Fruit fly (Drosophila melanogaster) whole organism, embryonic: ENCODE results near the gene Rpn2.

ENCODE experiments used
- B-H1 ChIP-seq: fragments of 200-800 bp; sonication (Bioruptor generic); IDR thresholded peaks from 3 replicates; pipeline ENCODE4 v1.3.6; 2022; ENCODE audit warnings: missing biosample characterization, missing genetic modification characterization
- CG10366 ChIP-seq: fragments of 200-800 bp; sonication (Bioruptor generic); IDR thresholded peaks from 2 replicates; pipeline ENCODE4 v1.3.6; 2022; ENCODE audit warnings: missing biosample characterization, missing genetic modification characterization
- CG10543 ChIP-seq: fragments of 200-800 bp; sonication (Bioruptor generic); optimal IDR thresholded peaks from 3 replicates; lab custom pipeline; 2017; ENCODE audit warnings: missing biosample characterization, mild to moderate bottlenecking, missing genetic modification characterization, moderate library complexity
- CG10565 ChIP-seq: fragments of 200-800 bp; sonication (Bioruptor generic); optimal IDR thresholded peaks from 3 replicates; lab custom pipeline; 2016; ENCODE audit warnings: missing biosample characterization, mild to moderate bottlenecking, missing genetic modification characterization
- CG10979 ChIP-seq: fragments of 200-800 bp; sonication (Bioruptor generic); optimal IDR thresholded peaks from 2 replicates; lab custom pipeline; 2018; ENCODE audit warnings: missing biosample characterization, mild to moderate bottlenecking, missing genetic modification characterization, moderate library complexity
- CG12071 ChIP-seq: fragments of 200-800 bp; sonication (Bioruptor generic); optimal IDR thresholded peaks from 3 replicates; lab custom pipeline; 2018; ENCODE audit warnings: missing biosample characterization, mild to moderate bottlenecking, missing genetic modification characterization
- CG12744 ChIP-seq: fragments of 200-800 bp; sonication (Bioruptor generic); optimal IDR thresholded peaks from 2 replicates; lab custom pipeline; 2016; ENCODE audit warnings: missing biosample characterization, missing genetic modification characterization
- CG15269 ChIP-seq: fragments of 200-800 bp; sonication (Bioruptor generic); optimal IDR thresholded peaks from 2 replicates; lab custom pipeline; 2018; ENCODE audit warnings: missing biosample characterization, mild to moderate bottlenecking, missing genetic modification characterization, moderate library complexity
- CG3065 ChIP-seq: fragments of 200-800 bp; sonication (Bioruptor generic); optimal IDR thresholded peaks from 2 replicates; lab custom pipeline; 2016; ENCODE audit warnings: missing biosample characterization, missing genetic modification characterization
- CG33213 ChIP-seq: fragments of 200-800 bp; sonication (Bioruptor generic); optimal IDR thresholded peaks from 3 replicates; lab custom pipeline; 2016; ENCODE audit warnings: missing biosample characterization, missing genetic modification characterization
- CG34224 ChIP-seq: fragments of 200-800 bp; sonication (Bioruptor generic); IDR thresholded peaks from 3 replicates; pipeline ENCODE4 v1.3.6; 2022; ENCODE audit warnings: missing biosample characterization, missing genetic modification characterization; ENCODE audit not compliant: partially characterized antibody
- CG43689 ChIP-seq: fragments of 200-800 bp; sonication (Bioruptor generic); IDR thresholded peaks from 2 replicates; pipeline ENCODE4 v1.3.6; 2022; ENCODE audit warnings: missing biosample characterization, missing genetic modification characterization
- CG4404 ChIP-seq: fragments of 200-800 bp; sonication (Bioruptor generic); IDR thresholded peaks from 2 replicates; pipeline ENCODE4 v1.3.6; 2022; ENCODE audit warnings: missing biosample characterization, missing genetic modification characterization
- CG4820 ChIP-seq: fragments of 200-800 bp; sonication (Bioruptor generic); optimal IDR thresholded peaks from 3 replicates; lab custom pipeline; 2016; ENCODE audit warnings: missing biosample characterization, missing genetic modification characterization
- CG5953 ChIP-seq: fragments of 200-800 bp; sonication (Bioruptor generic); IDR thresholded peaks from 2 replicates; pipeline ENCODE4 v1.3.6; 2022; ENCODE audit warnings: missing biosample characterization, missing genetic modification characterization
- CG6765 ChIP-seq: fragments of 200-800 bp; sonication (Bioruptor generic); optimal IDR thresholded peaks from 3 replicates; lab custom pipeline; 2017; ENCODE audit warnings: missing biosample characterization, mild to moderate bottlenecking, missing genetic modification characterization
- CG6854 ChIP-seq: fragments of 200-800 bp; sonication (Bioruptor generic); optimal IDR thresholded peaks from 3 replicates; lab custom pipeline; 2017; ENCODE audit warnings: missing biosample characterization, mild to moderate bottlenecking, missing genetic modification characterization
- CG8478 ChIP-seq: fragments of >200 bp; optimal IDR thresholded peaks from 2 replicates; lab custom pipeline; 2018
- CG8924 ChIP-seq: fragments of 200-800 bp; optimal IDR thresholded peaks from 3 replicates; lab custom pipeline; 2019; ENCODE audit warnings: missing biosample characterization, mild to moderate bottlenecking, missing genetic modification characterization, moderate library complexity
- D ChIP-seq, 2 experiments: fragments of 200-800 bp in 1 of 2; fragments of >200 bp in 1 of 2; sonication (Bioruptor generic) in 1 of 2; optimal IDR thresholded peaks; 2 replicates in 1 of 2; 3 replicates in 1 of 2; lab custom pipeline; 2017; ENCODE audit warnings: mild to moderate bottlenecking in 1 of 2, missing biosample characterization in 1 of 2, missing genetic modification characterization in 1 of 2, missing genetic modification reagents in 1 of 2
- Dad ChIP-seq: fragments of 200-800 bp; sonication (Bioruptor generic); optimal IDR thresholded peaks from 3 replicates; lab custom pipeline; 2016; ENCODE audit warnings: missing biosample characterization, missing genetic modification characterization
- E2f1 ChIP-seq: fragments of 200-800 bp; sonication (Bioruptor generic); IDR thresholded peaks from 2 replicates; pipeline ENCODE4 v1.3.6; 2022; ENCODE audit warnings: missing biosample characterization, missing genetic modification characterization
- Eip74EF ChIP-seq, 2 experiments: fragments of 200-800 bp in 1 of 2; fragments of >200 bp in 1 of 2; sonication (Bioruptor generic) in 1 of 2; optimal IDR thresholded peaks; 2 replicates each; lab custom pipeline; 2017 to 2019; ENCODE audit warnings: missing biosample characterization in 2 of 2, missing genetic modification characterization in 2 of 2, mild to moderate bottlenecking in 1 of 2, moderate library complexity in 1 of 2
- Gug ChIP-seq: fragments of 200-800 bp; sonication (Bioruptor generic); IDR thresholded peaks from 4 replicates; pipeline ENCODE4 v1.3.6; 2022; ENCODE audit warnings: missing biosample characterization, missing genetic modification characterization
- H15 ChIP-seq: fragments of 200-800 bp; sonication (Bioruptor generic); IDR thresholded peaks from 3 replicates; pipeline ENCODE4 v1.3.6; 2022; ENCODE audit warnings: missing biosample characterization, missing genetic modification characterization
- H2.0 ChIP-seq: fragments of 200-800 bp; sonication (Bioruptor generic); IDR thresholded peaks from 2 replicates; pipeline ENCODE4 v1.3.6; 2022; ENCODE audit warnings: missing biosample characterization, missing genetic modification characterization
- HLH4C ChIP-seq: fragments of 200-800 bp; sonication (Bioruptor generic); IDR thresholded peaks from 3 replicates; pipeline ENCODE4 v1.3.6; 2022; ENCODE audit warnings: missing biosample characterization, missing genetic modification characterization; ENCODE audit not compliant: partially characterized antibody
- Lim3 ChIP-seq: fragments of 200-800 bp; sonication (Bioruptor generic); IDR thresholded peaks from 2 replicates; pipeline ENCODE4 v1.3.6; 2022; ENCODE audit warnings: missing biosample characterization, missing genetic modification characterization
- MBD-R2 ChIP-seq: fragments of 200-800 bp; sonication (Bioruptor generic); IDR thresholded peaks from 2 replicates; pipeline ENCODE4 v1.3.6; 2022; ENCODE audit warnings: missing biosample characterization, missing genetic modification characterization
- NK7.1 ChIP-seq: fragments of 200-800 bp; sonication (Bioruptor generic); optimal IDR thresholded peaks from 3 replicates; lab custom pipeline; 2016; ENCODE audit warnings: missing biosample characterization, missing genetic modification characterization
- Neu2 ChIP-seq: fragments of 200-800 bp; sonication (Bioruptor generic); optimal IDR thresholded peaks from 3 replicates; lab custom pipeline; 2016; ENCODE audit warnings: missing biosample characterization, missing genetic modification characterization, borderline replicate concordance
- Rfx ChIP-seq: fragments of 200-800 bp; sonication (Bioruptor generic); IDR thresholded peaks from 2 replicates; pipeline ENCODE4 v1.3.6; 2022; ENCODE audit warnings: missing biosample characterization, missing genetic modification characterization
- Sox100B ChIP-seq: fragments of 200-800 bp; sonication (Bioruptor generic); optimal IDR thresholded peaks from 3 replicates; lab custom pipeline; 2018; ENCODE audit warnings: missing biosample characterization, mild to moderate bottlenecking, missing genetic modification characterization
- Spps ChIP-seq: fragments of 200-800 bp; sonication (Bioruptor generic); optimal IDR thresholded peaks from 2 replicates; lab custom pipeline; 2018; ENCODE audit warnings: missing biosample characterization, mild to moderate bottlenecking, missing genetic modification characterization
- al ChIP-seq: fragments of 200-800 bp; sonication (Bioruptor generic); IDR thresholded peaks from 2 replicates; pipeline ENCODE4 v1.3.6; 2022; ENCODE audit warnings: missing biosample characterization, missing genetic modification characterization
- amos ChIP-seq: fragments of 200-800 bp; sonication (Bioruptor generic); IDR thresholded peaks from 2 replicates; pipeline ENCODE4 v1.3.6; 2022; ENCODE audit warnings: missing biosample characterization, missing genetic modification characterization; ENCODE audit not compliant: partially characterized antibody
- ap ChIP-seq: fragments of 200-800 bp; sonication (Bioruptor generic); IDR thresholded peaks from 2 replicates; pipeline ENCODE4 v1.3.6; 2022; ENCODE audit warnings: missing biosample characterization, missing genetic modification characterization
- cato ChIP-seq: fragments of 200-800 bp; sonication (Bioruptor generic); optimal IDR thresholded peaks from 2 replicates; lab custom pipeline; 2016; ENCODE audit warnings: missing biosample characterization, missing genetic modification characterization, borderline replicate concordance
- dimm ChIP-seq: fragments of 200-800 bp; sonication (Bioruptor generic); IDR thresholded peaks from 2 replicates; pipeline ENCODE4 v1.3.6; 2022; ENCODE audit warnings: missing biosample characterization, missing genetic modification characterization
- fd102C ChIP-seq: fragments of 200-800 bp; sonication (Bioruptor generic); optimal IDR thresholded peaks from 2 replicates; lab custom pipeline; 2018; ENCODE audit warnings: missing biosample characterization, mild to moderate bottlenecking, missing genetic modification characterization, moderate library complexity
- grau ChIP-seq: fragments of 200-800 bp; optimal IDR thresholded peaks from 3 replicates; lab custom pipeline; 2019; ENCODE audit warnings: missing biosample characterization, mild to moderate bottlenecking, missing genetic modification characterization, moderate library complexity
- gro ChIP-seq: fragments of 200-800 bp; sonication (Bioruptor generic); optimal IDR thresholded peaks from 2 replicates; lab custom pipeline; 2016; ENCODE audit warnings: missing biosample characterization, missing genetic modification characterization
- h ChIP-seq: fragments of >200 bp; optimal IDR thresholded peaks from 2 replicates; lab custom pipeline; 2017
- inv ChIP-seq: fragments of 200-800 bp; sonication (Bioruptor generic); IDR thresholded peaks from 2 replicates; pipeline ENCODE4 v1.3.6; 2022; ENCODE audit warnings: missing biosample characterization, missing genetic modification characterization; ENCODE audit not compliant: partially characterized antibody
- kay ChIP-seq: fragments of 200-800 bp; sonication (Bioruptor generic); optimal IDR thresholded peaks from 2 replicates; lab custom pipeline; 2016; ENCODE audit warnings: missing biosample characterization, missing genetic modification characterization
- oc ChIP-seq: fragments of 200-800 bp; sonication (Bioruptor generic); optimal IDR thresholded peaks from 2 replicates; lab custom pipeline; 2018; ENCODE audit warnings: missing biosample characterization, mild to moderate bottlenecking, missing genetic modification characterization, moderate library complexity
- prd ChIP-seq, 3 experiments: fragments of >200 bp in 2 of 3; fragments of 200-800 bp in 1 of 3; sonication (Bioruptor generic) in 1 of 3; optimal IDR thresholded peaks in 2 of 3; IDR thresholded peaks in 1 of 3; 2 replicates in 2 of 3; 3 replicates in 1 of 3; pipeline versions ENCODE4 v1.3.6 to Lab custom; 2017 to 2022; ENCODE audit warnings: missing biosample characterization in 1 of 3, missing genetic modification characterization in 1 of 3
- ro ChIP-seq: fragments of 200-800 bp; sonication (Bioruptor generic); IDR thresholded peaks from 2 replicates; pipeline ENCODE4 v1.3.6; 2022; ENCODE audit warnings: missing biosample characterization, missing genetic modification characterization
- row ChIP-seq: fragments of 200-800 bp; sonication (Bioruptor generic); IDR thresholded peaks from 3 replicates; pipeline ENCODE4 v1.3.6; 2022; ENCODE audit warnings: missing biosample characterization, missing genetic modification characterization
- sqz ChIP-seq: fragments of 200-800 bp; sonication (Bioruptor generic); optimal IDR thresholded peaks from 3 replicates; lab custom pipeline; 2018; ENCODE audit warnings: missing biosample characterization, mild to moderate bottlenecking, missing genetic modification characterization
- unpg ChIP-seq: fragments of 200-800 bp; sonication (Bioruptor generic); optimal IDR thresholded peaks from 3 replicates; lab custom pipeline; 2018; ENCODE audit warnings: missing biosample characterization, mild to moderate bottlenecking, missing genetic modification characterization, moderate library complexity

Gene Rpn2

dm6 chr3R:29148072-29148471, 5.3 kb upstream of the Rpn2 start, which contains the start of the genes CG11882 and Pglym78 (continued):
- TF ChIP-seq ro (GFP tag; lab: Robert Waterston, UW), result no peak
- TF ChIP-seq CG4404 (GFP tag; lab: Robert Waterston, UW), result no peak
- TF ChIP-seq unpg (GFP tag; lab: Kevin White, UChicago), result no peak
- TF ChIP-seq MBD-R2 (GFP tag; lab: Robert Waterston, UW), result peak; percentile 95
- TF ChIP-seq CG12744 (GFP tag; lab: Kevin White, UChicago), result peak; percentile 23
- TF ChIP-seq CG5953, result no peak
- no peak for TF ChIP-seq prd (optimal IDR thresholded peaks at IDR 0.05; lab: Kevin White, UChicago)
- TF ChIP-seq prd (GFP tag; IDR thresholded peaks at IDR 0.05; lab: Robert Waterston, UW), result peak; percentile 33; the same call in 1 of the 3 replicates
- no peak for TF ChIP-seq sqz
- TF ChIP-seq row (GFP tag; lab: Robert Waterston, UW), result peak; percentile 59
- TF ChIP-seq ap (GFP tag; lab: Robert Waterston, UW), result no peak
- peak; percentile 72 for TF ChIP-seq CG34224 (GFP tag; lab: Robert Waterston, UW)
- no peak for TF ChIP-seq fd102C (GFP tag; lab: Kevin White, UChicago)
- TF ChIP-seq E2f1 (GFP tag; lab: Robert Waterston, UW), result peak; percentile 49
- peak; percentile 58; the same call in 1 of the 2 replicates for TF ChIP-seq amos (GFP tag; lab: Robert Waterston, UW)
- peak; percentile 77 for TF ChIP-seq D (optimal IDR thresholded peaks at IDR 0.05; lab: Kevin White, UChicago)
- TF ChIP-seq D (GFP tag; optimal IDR thresholded peaks at IDR 0.05; lab: Kevin White, UChicago), result no peak
- peak; percentile 75 for TF ChIP-seq Rfx (GFP tag; lab: Robert Waterston, UW)
- no peak for TF ChIP-seq Neu2
- no peak for TF ChIP-seq CG6765 (GFP tag; lab: Kevin White, UChicago)
- TF ChIP-seq CG10979 (tag; lab: Kevin White, UChicago), result no peak
- TF ChIP-seq H15 (GFP tag; lab: Robert Waterston, UW), result no peak
- peak; percentile 42 for TF ChIP-seq CG10543 (GFP tag; lab: Kevin White, UChicago)
- peak; percentile 60 for TF ChIP-seq CG33213 (GFP tag; lab: Kevin White, UChicago)
- TF ChIP-seq kay (GFP tag; lab: Kevin White, UChicago), result peak; percentile 20
- peak; percentile 46; the same call in 1 of the 4 replicates for TF ChIP-seq Gug
- no peak for TF ChIP-seq dimm (GFP tag; lab: Robert Waterston, UW)
- TF ChIP-seq CG12071 (GFP tag; lab: Kevin White, UChicago), result no peak
- peak; percentile 2 for TF ChIP-seq CG8924 (tag; lab: Kevin White, UChicago)
- TF ChIP-seq H2.0 (GFP tag; lab: Robert Waterston, UW), result 0 out of 2 replicates have a peak, but pooled peaks have one; percentile 22
- TF ChIP-seq Eip74EF (GFP tag; optimal IDR thresholded peaks at IDR 0.05; lab: Kevin White, UChicago), result no peak
- TF ChIP-seq Lim3 (GFP tag; lab: Robert Waterston, UW), result no peak
- peak; percentile 27 for TF ChIP-seq CG3065
- TF ChIP-seq inv (GFP tag; lab: Robert Waterston, UW), result peak; percentile 30; the same call in 1 of the 2 replicates
- TF ChIP-seq grau, result peak; percentile 31
- TF ChIP-seq CG43689 (GFP tag; lab: Robert Waterston, UW), result no peak
- TF ChIP-seq B-H1 (GFP tag; lab: Robert Waterston, UW), result no peak
- TF ChIP-seq al (GFP tag; lab: Robert Waterston, UW), result peak; percentile 51
- TF ChIP-seq h, result no peak
- no peak for TF ChIP-seq CG10366 (GFP tag; lab: Robert Waterston, UW)
- TF ChIP-seq CG6854 (GFP tag; lab: Kevin White, UChicago), result peak; percentile 21
- peak; percentile 43; the same call in 1 of the 3 replicates for TF ChIP-seq HLH4C (GFP tag; lab: Robert Waterston, UW)
- no peak for TF ChIP-seq CG15269 (tag; lab: Kevin White, UChicago)
- TF ChIP-seq NK7.1, result no peak
- no peak for TF ChIP-seq CG10565 (GFP tag; lab: Kevin White, UChicago)
- TF ChIP-seq CG8478, result peak; percentile 20
- TF ChIP-seq Dad (GFP tag; lab: Kevin White, UChicago), result peak; percentile 48
- TF ChIP-seq gro, result peak; percentile 55
- no peak for TF ChIP-seq Sox100B (GFP tag; lab: Kevin White, UChicago)
- no peak for TF ChIP-seq oc (tag; lab: Kevin White, UChicago)
- TF ChIP-seq Spps (tag; lab: Kevin White, UChicago), result no peak
- no peak for TF ChIP-seq cato (GFP tag; lab: Kevin White, UChicago)
- TF ChIP-seq CG4820 (GFP tag; lab: Kevin White, UChicago), result no peak
